Fruit fly (Drosophila melanogaster) whole organism, embryonic: ENCODE measurements around the gene lark.

Experiments
- Aef1 ChIP-seq: fragments of 200-800 bp; sonication (Bioruptor generic); IDR thresholded peaks from 3 replicates; pipeline ENCODE4 v1.3.6; 2022; ENCODE audit warnings: missing biosample characterization, missing genetic modification characterization
- Antp ChIP-seq: fragments of 200-800 bp; sonication (Bioruptor generic); optimal IDR thresholded peaks from 3 replicates; lab custom pipeline; 2016; ENCODE audit warnings: missing biosample characterization, missing genetic modification characterization
- Atf3 ChIP-seq: fragments of 200-800 bp; sonication (Bioruptor generic); optimal IDR thresholded peaks from 3 replicates; lab custom pipeline; 2016; ENCODE audit warnings: missing biosample characterization, missing genetic modification characterization
- Bteb2 ChIP-seq: fragments of 200-800 bp; sonication (Bioruptor generic); optimal IDR thresholded peaks from 2 replicates; lab custom pipeline; 2016; ENCODE audit warnings: missing biosample characterization, missing genetic modification characterization
- CG10147 ChIP-seq: fragments of 200-800 bp; sonication (Bioruptor generic); optimal IDR thresholded peaks from 2 replicates; lab custom pipeline; 2019; ENCODE audit warnings: missing biosample characterization, mild to moderate bottlenecking, missing genetic modification characterization, moderate library complexity
- CG10274 ChIP-seq: fragments of 200-800 bp; sonication (Bioruptor generic); optimal IDR thresholded peaks from 3 replicates; lab custom pipeline; 2017; ENCODE audit warnings: missing biosample characterization, mild to moderate bottlenecking, missing genetic modification characterization
- CG10321 ChIP-seq: fragments of 200-800 bp; sonication (Bioruptor generic); IDR thresholded peaks from 2 replicates; pipeline ENCODE4 v1.3.6; 2022; ENCODE audit warnings: missing biosample characterization, missing genetic modification characterization
- CG15479 ChIP-seq: fragments of 200-800 bp; sonication (Bioruptor generic); optimal IDR thresholded peaks from 3 replicates; lab custom pipeline; 2019; ENCODE audit warnings: missing biosample characterization, mild to moderate bottlenecking, missing genetic modification characterization, moderate library complexity
- CG16813 ChIP-seq: fragments of 200-800 bp; sonication (Bioruptor generic); IDR thresholded peaks from 3 replicates; pipeline ENCODE4 v1.3.6; 2022; ENCODE audit warnings: missing biosample characterization, missing genetic modification characterization; ENCODE audit not compliant: partially characterized antibody
- CG16815 ChIP-seq: fragments of 200-800 bp; sonication (Bioruptor generic); optimal IDR thresholded peaks from 3 replicates; lab custom pipeline; 2017; ENCODE audit warnings: missing biosample characterization, mild to moderate bottlenecking, missing genetic modification characterization
- CG17328 ChIP-seq: fragments of 200-800 bp; sonication (Bioruptor generic); IDR thresholded peaks from 2 replicates; pipeline ENCODE4 v1.3.6; 2022; ENCODE audit warnings: missing biosample characterization, missing genetic modification characterization
- CG18011 ChIP-seq: fragments of 200-800 bp; sonication (Bioruptor generic); optimal IDR thresholded peaks from 2 replicates; lab custom pipeline; 2017; ENCODE audit warnings: missing biosample characterization, missing genetic modification characterization, mild to moderate bottlenecking, moderate library complexity, missing genotype
- CG2199 ChIP-seq: fragments of 200-800 bp; sonication (Bioruptor generic); IDR thresholded peaks from 3 replicates; pipeline ENCODE4 v1.3.6; 2022; ENCODE audit warnings: missing biosample characterization, missing genetic modification characterization
- CG2678 ChIP-seq: fragments of 200-800 bp; sonication (Bioruptor generic); optimal IDR thresholded peaks from 3 replicates; lab custom pipeline; 2019; ENCODE audit warnings: missing biosample characterization, mild to moderate bottlenecking, missing genetic modification characterization, moderate library complexity
- CG2875 ChIP-seq: fragments of 200-800 bp; sonication (Bioruptor generic); optimal IDR thresholded peaks from 2 replicates; lab custom pipeline; 2017; ENCODE audit warnings: missing biosample characterization, mild to moderate bottlenecking, missing genetic modification characterization, missing genetic modification reagents
- CG31441 ChIP-seq: fragments of 200-800 bp; sonication (Bioruptor generic); IDR thresholded peaks from 2 replicates; pipeline ENCODE4 v1.3.6; 2022; ENCODE audit warnings: missing biosample characterization, missing genetic modification characterization
- CG5180 ChIP-seq: fragments of 200-800 bp; sonication (Bioruptor generic); optimal IDR thresholded peaks from 3 replicates; lab custom pipeline; 2017; ENCODE audit warnings: missing biosample characterization, missing genetic modification characterization, mild to moderate bottlenecking, moderate library complexity, missing genetic modification reagents
- CG7786 ChIP-seq: fragments of 200-800 bp; sonication (Bioruptor generic); optimal IDR thresholded peaks from 2 replicates; lab custom pipeline; 2016; ENCODE audit warnings: missing biosample characterization, missing genetic modification characterization
- CG9727 ChIP-seq: fragments of 200-800 bp; sonication (Bioruptor generic); optimal IDR thresholded peaks from 3 replicates; lab custom pipeline; 2017; ENCODE audit warnings: missing biosample characterization, mild to moderate bottlenecking, missing genetic modification characterization
- CG9876 ChIP-seq: fragments of 200-800 bp; sonication (Bioruptor generic); optimal IDR thresholded peaks from 2 replicates; lab custom pipeline; 2016; ENCODE audit warnings: missing biosample characterization, missing genetic modification characterization
- Camta ChIP-seq: fragments of 200-800 bp; sonication (Bioruptor generic); optimal IDR thresholded peaks from 2 replicates; lab custom pipeline; 2016; ENCODE audit warnings: missing biosample characterization, missing genetic modification characterization
- CrebB ChIP-seq: fragments of 200-800 bp; sonication (Bioruptor generic); optimal IDR thresholded peaks from 3 replicates; lab custom pipeline; 2018; ENCODE audit warnings: missing biosample characterization, mild to moderate bottlenecking, missing genetic modification characterization
- HLH54F ChIP-seq: fragments of 200-800 bp; sonication (Bioruptor generic); optimal IDR thresholded peaks from 3 replicates; lab custom pipeline; 2016; ENCODE audit warnings: missing biosample characterization, missing genetic modification characterization
- Hr51 ChIP-seq, 2 experiments: fragments of 200-800 bp; sonication (Bioruptor generic); optimal IDR thresholded peaks; 2 replicates in 1 of 2; 3 replicates in 1 of 2; lab custom pipeline; 2016 to 2018; ENCODE audit warnings: missing biosample characterization in 2 of 2, missing genetic modification characterization in 2 of 2, mild to moderate bottlenecking in 1 of 2, moderate library complexity in 1 of 2
- Hsf ChIP-seq: fragments of 200-800 bp; sonication (Bioruptor generic); optimal IDR thresholded peaks from 3 replicates; lab custom pipeline; 2016; ENCODE audit warnings: missing biosample characterization, missing genetic modification characterization
- MBD-R2 ChIP-seq: fragments of 200-800 bp; sonication (Bioruptor generic); IDR thresholded peaks from 2 replicates; pipeline ENCODE4 v1.3.6; 2022; ENCODE audit warnings: missing biosample characterization, missing genetic modification characterization
- NC2β ChIP-seq: fragments of 200-800 bp; sonication (Bioruptor generic); optimal IDR thresholded peaks from 2 replicates; lab custom pipeline; 2016; ENCODE audit warnings: missing biosample characterization, missing genetic modification characterization
- NfI ChIP-seq: fragments of 200-800 bp; sonication (Bioruptor generic); optimal IDR thresholded peaks from 3 replicates; lab custom pipeline; 2018; ENCODE audit warnings: missing biosample characterization, mild to moderate bottlenecking, missing genetic modification characterization, moderate library complexity
- Optix ChIP-seq: fragments of 200-800 bp; sonication (Bioruptor generic); IDR thresholded peaks from 3 replicates; pipeline ENCODE4 v1.3.6; 2022; ENCODE audit warnings: missing biosample characterization, missing genetic modification characterization
- Rfx ChIP-seq: fragments of 200-800 bp; sonication (Bioruptor generic); IDR thresholded peaks from 2 replicates; pipeline ENCODE4 v1.3.6; 2022; ENCODE audit warnings: missing biosample characterization, missing genetic modification characterization
- Vsx1 ChIP-seq: fragments of 200-800 bp; sonication (Bioruptor generic); optimal IDR thresholded peaks from 2 replicates; lab custom pipeline; 2017; ENCODE audit warnings: missing biosample characterization, mild to moderate bottlenecking, missing genetic modification characterization, missing genetic modification reagents
- amos ChIP-seq: fragments of 200-800 bp; sonication (Bioruptor generic); IDR thresholded peaks from 2 replicates; pipeline ENCODE4 v1.3.6; 2022; ENCODE audit warnings: missing biosample characterization, missing genetic modification characterization; ENCODE audit not compliant: partially characterized antibody
- az2 ChIP-seq: fragments of 200-800 bp; sonication (Bioruptor generic); optimal IDR thresholded peaks from 3 replicates; lab custom pipeline; 2016; ENCODE audit warnings: missing biosample characterization, missing genetic modification characterization
- bcd ChIP-seq: fragments of 200-800 bp; sonication (Bioruptor generic); optimal IDR thresholded peaks from 2 replicates; lab custom pipeline; 2017; ENCODE audit warnings: missing biosample characterization, mild to moderate bottlenecking, missing genetic modification characterization
- bigmax ChIP-seq: fragments of 200-800 bp; sonication (Bioruptor generic); optimal IDR thresholded peaks from 2 replicates; lab custom pipeline; 2018; ENCODE audit warnings: missing biosample characterization, mild to moderate bottlenecking, missing genetic modification characterization
- ci ChIP-seq: fragments of 200-800 bp; sonication (Bioruptor generic); IDR thresholded peaks from 3 replicates; pipeline ENCODE4 v1.3.6; 2022; ENCODE audit warnings: missing biosample characterization, missing genetic modification characterization
- exex ChIP-seq: fragments of 200-800 bp; sonication (Bioruptor generic); optimal IDR thresholded peaks from 4 replicates; lab custom pipeline; 2018; ENCODE audit warnings: missing biosample characterization, mild to moderate bottlenecking, missing genetic modification characterization, moderate library complexity
- eyg ChIP-seq: fragments of 200-800 bp; sonication (Bioruptor generic); optimal IDR thresholded peaks from 3 replicates; lab custom pipeline; 2016; ENCODE audit warnings: missing biosample characterization, missing genetic modification characterization
- fru ChIP-seq: fragments of >200 bp; optimal IDR thresholded peaks from 2 replicates; lab custom pipeline; 2017
- hkb ChIP-seq, 2 experiments: fragments of 200-800 bp in 1 of 2; fragments of >200 bp in 1 of 2; sonication (Bioruptor generic) in 1 of 2; IDR thresholded peaks in 1 of 2; optimal IDR thresholded peaks in 1 of 2; 2 replicates each; pipeline versions ENCODE4 v1.3.6 to Lab custom; 2017 to 2022; ENCODE audit warnings: missing biosample characterization in 1 of 2, missing genetic modification characterization in 1 of 2
- mld ChIP-seq: fragments of 200-800 bp; sonication (Bioruptor generic); IDR thresholded peaks from 3 replicates; pipeline ENCODE4 v1.3.6; 2022; ENCODE audit warnings: missing biosample characterization, missing genetic modification characterization; ENCODE audit not compliant: partially characterized antibody
- nau ChIP-seq: fragments of 200-800 bp; sonication (Bioruptor generic); optimal IDR thresholded peaks from 3 replicates; lab custom pipeline; 2017; ENCODE audit warnings: missing biosample characterization, mild to moderate bottlenecking, missing genetic modification characterization, missing genetic modification reagents
- nmo ChIP-seq: fragments of 200-800 bp; sonication (Bioruptor generic); optimal IDR thresholded peaks from 2 replicates; lab custom pipeline; 2018; ENCODE audit warnings: missing biosample characterization, mild to moderate bottlenecking, missing genetic modification characterization, moderate library complexity
- pita ChIP-seq: fragments of 200-800 bp; sonication (Bioruptor generic); optimal IDR thresholded peaks from 2 replicates; lab custom pipeline; 2017; ENCODE audit warnings: missing biosample characterization, mild to moderate bottlenecking, missing genetic modification characterization
- psq ChIP-seq: fragments of 200-800 bp; sonication (Bioruptor generic); optimal IDR thresholded peaks from 2 replicates; lab custom pipeline; 2017; ENCODE audit warnings: missing biosample characterization, missing genetic modification characterization
- so ChIP-seq: fragments of 200-800 bp; sonication (Bioruptor generic); IDR thresholded peaks from 3 replicates; pipeline ENCODE4 v1.3.6; 2022; ENCODE audit warnings: missing biosample characterization, missing genetic modification characterization
- tio ChIP-seq: fragments of 200-800 bp; sonication (Bioruptor generic); optimal IDR thresholded peaks from 2 replicates; lab custom pipeline; 2017; ENCODE audit warnings: missing biosample characterization, missing genetic modification characterization, inconsistent platforms
- ttk ChIP-seq: fragments of 200-800 bp; sonication (Bioruptor generic); IDR thresholded peaks from 2 replicates; pipeline ENCODE4 v2.1.2; 2022; ENCODE audit warnings: missing biosample characterization, missing genetic modification characterization
- yki ChIP-seq: fragments of >200 bp; optimal IDR thresholded peaks from 3 replicates; lab custom pipeline; 2018

The lark gene

dm6 chr3L:7319768-7320167 lies 19.3 kb upstream of the lark start, which contains the start of gene CG8607 (continued):
- TF ChIP-seq CG16815 (GFP tag; lab: Kevin White, UChicago) (no peak), MBD-R2 (GFP tag; lab: Robert Waterston, UW) (no peak), yki (no peak)

dm6 chr3L:7323348-7323747 lies 15.7 kb upstream of the lark start, which contains the start of the genes RhoGEF4 and Rint1:
Gene RhoGEF4 (minus strand): TSS chr3L:7323411.
Gene Rint1 (plus strand): TSS chr3L:7323619.
- peak; percentile 86 for TF ChIP-seq Rfx
- TF ChIP-seq CG9727 (GFP tag; lab: Kevin White, UChicago): peak; percentile 62
- TF ChIP-seq CG18011 (GFP tag; lab: Kevin White, UChicago): peak; percentile 44
- no peak for TF ChIP-seq CG2199 (GFP tag; lab: Robert Waterston, UW)
- TF ChIP-seq CG16813 (GFP tag; lab: Robert Waterston, UW): peak; percentile 34; the same call in 1 of the 3 replicates
- TF ChIP-seq eyg (GFP tag; lab: Kevin White, UChicago): no peak
- no peak for TF ChIP-seq exex (tag; lab: Kevin White, UChicago)
- peak in 1 of 2 experiments; percentile 75 for TF ChIP-seq Hr51 (GFP tag; optimal IDR thresholded peaks at IDR 0.05; lab: Kevin White, UChicago)
- TF ChIP-seq hkb (optimal IDR thresholded peaks at IDR 0.05; lab: Kevin White, UChicago): peak; percentile 100
- peak; percentile 58 for TF ChIP-seq hkb (GFP tag; IDR thresholded peaks at IDR 0.05; lab: Robert Waterston, UW)
- TF ChIP-seq Atf3 (GFP tag; lab: Kevin White, UChicago): peak; percentile 37
- no peak for TF ChIP-seq psq (GFP tag; lab: Kevin White, UChicago)
- no peak for TF ChIP-seq CG2875 (GFP tag; lab: Kevin White, UChicago)
- no peak for TF ChIP-seq Vsx1 (GFP tag; lab: Kevin White, UChicago)
- peak; percentile 65 for TF ChIP-seq NfI (GFP tag; lab: Kevin White, UChicago)
- peak; percentile 37 for TF ChIP-seq Bteb2 (GFP tag; lab: Kevin White, UChicago)
- no peak for TF ChIP-seq Antp (GFP tag; lab: Kevin White, UChicago)
- no peak for TF ChIP-seq CG10321
- peak; percentile 19 for TF ChIP-seq Camta (GFP tag; lab: Kevin White, UChicago)
- no peak for TF ChIP-seq CG15479 (GFP tag; lab: Kevin White, UChicago)
- TF ChIP-seq fru: no peak
- TF ChIP-seq az2 (GFP tag; lab: Kevin White, UChicago): peak; percentile 78
- TF ChIP-seq CG5180 (GFP tag; lab: Kevin White, UChicago): no peak
- TF ChIP-seq CG2678 (tag; lab: Kevin White, UChicago): no peak
- peak; percentile 63 for TF ChIP-seq CG17328 (GFP tag; lab: Robert Waterston, UW)
- no peak for TF ChIP-seq CG10274 (GFP tag; lab: Kevin White, UChicago)
- no peak for TF ChIP-seq NC2β (GFP tag; lab: Kevin White, UChicago)
- TF ChIP-seq pita (GFP tag; lab: Kevin White, UChicago): no peak
- no peak for TF ChIP-seq tio (GFP tag; lab: Kevin White, UChicago)
- peak; percentile 82 for TF ChIP-seq Aef1 (GFP tag; lab: Robert Waterston, UW)
- no peak for TF ChIP-seq CG9876 (GFP tag; lab: Kevin White, UChicago)
- TF ChIP-seq CG31441 (GFP tag; lab: Robert Waterston, UW): peak; percentile 73
- peak; percentile 38 for TF ChIP-seq CG7786 (GFP tag; lab: Kevin White, UChicago)
- peak; percentile 97 for TF ChIP-seq MBD-R2 (GFP tag; lab: Robert Waterston, UW)
- TF ChIP-seq nmo: peak; percentile 84
- TF ChIP-seq mld (GFP tag; lab: Robert Waterston, UW): no peak
- peak; percentile 70; the same call in 2 of the 3 replicates for TF ChIP-seq ci (GFP tag; lab: Robert Waterston, UW)
- peak; percentile 26; the same call in 1 of the 2 replicates for TF ChIP-seq amos (GFP tag; lab: Robert Waterston, UW)
- TF ChIP-seq Hsf (GFP tag; lab: Kevin White, UChicago): peak; percentile 63
- peak; percentile 57 for TF ChIP-seq HLH54F (GFP tag; lab: Kevin White, UChicago)
- peak; percentile 73; the same call in 2 of the 3 replicates for TF ChIP-seq Optix (GFP tag; lab: Robert Waterston, UW)
- peak; percentile 60; the same call in 1 of the 2 replicates for TF ChIP-seq ttk
- TF ChIP-seq bigmax: no peak
- no peak for TF ChIP-seq nau (GFP tag; lab: Kevin White, UChicago)
- TF ChIP-seq CrebB (tag; lab: Kevin White, UChicago): no peak
- TF ChIP-seq so (GFP tag; lab: Robert Waterston, UW): no peak
- peak; percentile 54 for TF ChIP-seq bcd (GFP tag; lab: Kevin White, UChicago)
- peak; percentile 74 for TF ChIP-seq CG10147
